Worm (Caenorhabditis elegans): Measurements from ENCODE around the gene B0035.18.

- no peak for TF ChIP-seq nhr-11 (tag; optimal IDR thresholded peaks at IDR 0.05)
- no peak for TF ChIP-seq lir-3 (tag; optimal IDR thresholded peaks at IDR 0.05; ENCODE audit: poor library complexity)
- no peak for TF ChIP-seq lsy-2 (tag; optimal IDR thresholded peaks at IDR 0.05)
- no peak for TF ChIP-seq ztf-11 (tag; optimal IDR thresholded peaks at IDR 0.05)
- TF ChIP-seq fos-1 (tag; optimal IDR thresholded peaks at IDR 0.05): no peak
- TF ChIP-seq mdl-1 (tag; optimal IDR thresholded peaks at IDR 0.05): no peak
- no peak for TF ChIP-seq nhr-12 (tag; optimal IDR thresholded peaks at IDR 0.05)
- TF ChIP-seq tbx-2 (tag; optimal IDR thresholded peaks at IDR 0.05): no peak
- no peak for TF ChIP-seq snpc-4 (tag; optimal IDR thresholded peaks at IDR 0.05)
- no peak for TF ChIP-seq nhr-76 (tag; optimal IDR thresholded peaks at IDR 0.05)
- no peak for TF ChIP-seq ama-1 (optimal IDR thresholded peaks at IDR 0.05)
Measured at ce11 chrIV:11285239-11285638, 34.9 kb upstream of the B0035.18 start.
